Fruit fly (Drosophila melanogaster): Measurements from ENCODE around the gene wge.

wge gene

dm6 chr3R:22720808-22721306 is at the start of gene wge (continued):
- TF ChIP-seq Blimp-1 (GFP tag; optimal IDR thresholded peaks at IDR 0.05), result peak; percentile 11
- TF ChIP-seq pdm3 (GFP tag; optimal IDR thresholded peaks at IDR 0.05), result no peak
- no peak for TF ChIP-seq fkh (GFP tag; optimal IDR thresholded peaks at IDR 0.05)
- TF ChIP-seq Eip78C (GFP tag), result peak; percentile 20
- TF ChIP-seq vri (GFP tag; optimal IDR thresholded peaks at IDR 0.05), result peak; percentile 37
- peak; percentile 46 for TF ChIP-seq CG34406 (GFP tag; optimal IDR thresholded peaks at IDR 0.05)
- TF ChIP-seq Sox102F (GFP tag; optimal IDR thresholded peaks at IDR 0.05), result no peak
- TF ChIP-seq CG8632 (GFP tag; optimal IDR thresholded peaks at IDR 0.05), result peak; percentile 52

- TF ChIP-seq CG31627 (GFP tag; optimal IDR thresholded peaks at IDR 0.05), result no peak
- no peak for TF ChIP-seq Ets96B (tag; optimal IDR thresholded peaks at IDR 0.05)
- TF ChIP-seq Hr38 (GFP tag; optimal IDR thresholded peaks at IDR 0.05), result no peak
- TF ChIP-seq eg (GFP tag; IDR thresholded peaks at IDR 0.05), result no peak
- TF ChIP-seq OdsH (GFP tag; optimal IDR thresholded peaks at IDR 0.05), result no peak
- no peak for TF ChIP-seq pdm3 (GFP tag; optimal IDR thresholded peaks at IDR 0.05)
- no peak for TF ChIP-seq CG6792 (GFP tag; optimal IDR thresholded peaks at IDR 0.05)
- no peak for TF ChIP-seq CG6163 (GFP tag; IDR thresholded peaks at IDR 0.05)
- TF ChIP-seq CG11762 (GFP tag; optimal IDR thresholded peaks at IDR 0.05; ENCODE audit: insufficient read depth), result no peak
- TF ChIP-seq Eip75B (GFP tag; optimal IDR thresholded peaks at IDR 0.05), result no peak
- no peak for TF ChIP-seq CG11294 (GFP tag; IDR thresholded peaks at IDR 0.05)
- TF ChIP-seq CG9139 (GFP tag; optimal IDR thresholded peaks at IDR 0.05), result no peak
- no peak for TF ChIP-seq CG6854 (GFP tag; optimal IDR thresholded peaks at IDR 0.05)
- no peak for TF ChIP-seq CG3032 (tag; optimal IDR thresholded peaks at IDR 0.05)
- TF ChIP-seq Met (GFP tag; optimal IDR thresholded peaks at IDR 0.05), result no peak
- TF ChIP-seq cyc (GFP tag; optimal IDR thresholded peaks at IDR 0.05), result no peak
- no peak for TF ChIP-seq Lpt (GFP tag; optimal IDR thresholded peaks at IDR 0.05)
- no peak for TF ChIP-seq achi (GFP tag; optimal IDR thresholded peaks at IDR 0.05)
Observed at dm6 chr3R:22770207-22770606, 49.3 kb upstream of the wge start, which contains the start of gene CG43093. TSS of gene CG43093 (minus strand) at chr3R:22770307.

dm6 chr3R:22769567-22769966 is 48.6 kb upstream of the wge start, which contains the start of gene CG43092:
TSS of gene CG43092 (minus strand) at chr3R:22769667.
- TF ChIP-seq lz (GFP tag; optimal IDR thresholded peaks at IDR 0.05) (no peak), Hr4 (GFP tag; optimal IDR thresholded peaks at IDR 0.05) (no peak), ss (GFP tag; optimal IDR thresholded peaks at IDR 0.05) (no peak), CG7368 (GFP tag; optimal IDR thresholded peaks at IDR 0.05) (no peak), achi (GFP tag; optimal IDR thresholded peaks at IDR 0.05) (no peak), Ets96B (tag; optimal IDR thresholded peaks at IDR 0.05) (no peak), CG10631 (GFP tag; optimal IDR thresholded peaks at IDR 0.05) (no peak), CG16779 (tag; optimal IDR thresholded peaks at IDR 0.05) (no peak), Sox14 (GFP tag; optimal IDR thresholded peaks at IDR 0.05) (no peak), CG6808 (GFP tag; optimal IDR thresholded peaks at IDR 0.05) (no peak)

dm6 chr3R:22768633-22769032 is 47.7 kb upstream of the wge start, which contains the start of gene CG43091:
TSS of gene CG43091 (minus strand) at chr3R:22768733.
- TF ChIP-seq pdm3 (GFP tag; optimal IDR thresholded peaks at IDR 0.05), result no peak
- TF ChIP-seq CG11294 (GFP tag; IDR thresholded peaks at IDR 0.05), result no peak
- no peak for TF ChIP-seq Ets96B (tag; optimal IDR thresholded peaks at IDR 0.05)
- TF ChIP-seq esn (GFP tag; optimal IDR thresholded peaks at IDR 0.05), result no peak
- TF ChIP-seq svp (GFP tag), result no peak
- no peak for TF ChIP-seq ss (GFP tag; optimal IDR thresholded peaks at IDR 0.05)
- no peak for TF ChIP-seq CG9139 (GFP tag; optimal IDR thresholded peaks at IDR 0.05)
- no peak for TF ChIP-seq fkh (GFP tag; optimal IDR thresholded peaks at IDR 0.05)
- no peak for TF ChIP-seq CG3919 (GFP tag; optimal IDR thresholded peaks at IDR 0.05)
- TF ChIP-seq spab (GFP tag; optimal IDR thresholded peaks at IDR 0.05), result no peak
- TF ChIP-seq Hr39 (GFP tag; optimal IDR thresholded peaks at IDR 0.05), result no peak
- TF ChIP-seq Sox14 (GFP tag; optimal IDR thresholded peaks at IDR 0.05), result no peak
- no peak for TF ChIP-seq lz (GFP tag; optimal IDR thresholded peaks at IDR 0.05)
- no peak for TF ChIP-seq achi (GFP tag; optimal IDR thresholded peaks at IDR 0.05)
- TF ChIP-seq CG7368 (GFP tag; optimal IDR thresholded peaks at IDR 0.05), result no peak
- no peak for TF ChIP-seq CG8119 (GFP tag; IDR thresholded peaks at IDR 0.05)
- TF ChIP-seq CG16779 (tag; optimal IDR thresholded peaks at IDR 0.05), result no peak
- no peak for TF ChIP-seq Lpt (GFP tag; optimal IDR thresholded peaks at IDR 0.05)
- no peak for TF ChIP-seq CG11902 (GFP tag; optimal IDR thresholded peaks at IDR 0.05)
- TF ChIP-seq CG6163 (GFP tag; IDR thresholded peaks at IDR 0.05), result no peak

Measured in whole organism, prepupa.